Worm (Caenorhabditis elegans) whole organism, L2 larva: ENCODE measurements around the gene srt-7.
"Not testable (repeated sequence)": the region's sequence is repeated elsewhere in the genome, so short reads cannot be mapped to it uniquely, and the experiment has no call there.

Experiments
- R02D3.7 ChIP-seq: fragments of 150-350 bp; optimal IDR thresholded peaks from 2 replicates; lab custom pipeline; 2014; ENCODE audit warnings: missing biosample characterization, missing genetic modification characterization
- ZK546.5 ChIP-seq: sonication (generic microtip); optimal IDR thresholded peaks from 2 replicates; lab custom pipeline; 2017; ENCODE audit warnings: missing biosample characterization, missing genetic modification characterization
- alr-1 ChIP-seq: fragments of 150-350 bp; optimal IDR thresholded peaks from 2 replicates; lab custom pipeline; 2014; ENCODE audit warnings: missing biosample characterization, missing genetic modification characterization
- aly-2 ChIP-seq: fragments of 150-350 bp; optimal IDR thresholded peaks from 2 replicates; lab custom pipeline; 2014; ENCODE audit warnings: missing biosample characterization, missing genetic modification characterization
- ama-1 ChIP-seq: fragments of 150-350 bp; optimal IDR thresholded peaks from 2 replicates; lab custom pipeline; 2018; ENCODE audit warnings: inconsistent platforms
- crh-2 ChIP-seq: sonication (generic microtip); optimal IDR thresholded peaks from 2 replicates; lab custom pipeline; 2017; ENCODE audit warnings: missing biosample characterization, missing genetic modification characterization
- dmd-4 ChIP-seq: sonication (generic microtip); optimal IDR thresholded peaks from 2 replicates; lab custom pipeline; 2017; ENCODE audit warnings: missing biosample characterization, missing genetic modification characterization
- egl-27 ChIP-seq: sonication (generic microtip); optimal IDR thresholded peaks from 3 replicates; lab custom pipeline; 2017; ENCODE audit warnings: missing biosample characterization, missing genetic modification reagents, missing genetic modification characterization
- elt-1 ChIP-seq: fragments of 150-350 bp; optimal IDR thresholded peaks from 2 replicates; lab custom pipeline; 2014; ENCODE audit warnings: missing biosample characterization, missing genetic modification characterization
- elt-3 ChIP-seq: sonication (generic microtip); optimal IDR thresholded peaks from 2 replicates; lab custom pipeline; 2017; ENCODE audit warnings: missing biosample characterization, missing genetic modification characterization
- lin-13 ChIP-seq: fragments of 150-350 bp; optimal IDR thresholded peaks from 2 replicates; lab custom pipeline; 2014; ENCODE audit warnings: missing biosample characterization, missing genetic modification reagents, missing genetic modification characterization
- lin-39 ChIP-seq: fragments of 150-350 bp; optimal IDR thresholded peaks from 2 replicates; lab custom pipeline; 2014; ENCODE audit warnings: missing biosample characterization, missing genetic modification reagents, missing genetic modification characterization
- lsy-2 ChIP-seq, 2 experiments: fragments of 150-350 bp in 1 of 2; sonication (generic microtip) in 1 of 2; optimal IDR thresholded peaks; 2 replicates each; lab custom pipeline; 2014 to 2017; ENCODE audit warnings: missing biosample characterization in 2 of 2, missing genetic modification characterization in 2 of 2
- mab-5 ChIP-seq: fragments of 150-350 bp; optimal IDR thresholded peaks from 2 replicates; lab custom pipeline; 2014; ENCODE audit warnings: missing biosample characterization, missing genetic modification characterization
- mbf-1 ChIP-seq: sonication (generic microtip); optimal IDR thresholded peaks from 2 replicates; lab custom pipeline; 2017; ENCODE audit warnings: missing biosample characterization, missing genetic modification characterization
- nhr-10 ChIP-seq: sonication (generic microtip); optimal IDR thresholded peaks from 2 replicates; lab custom pipeline; 2017; ENCODE audit warnings: missing biosample characterization, missing genetic modification characterization
- nhr-11 ChIP-seq: fragments of 150-350 bp; optimal IDR thresholded peaks from 2 replicates; lab custom pipeline; 2014; ENCODE audit warnings: missing biosample characterization, missing genetic modification characterization
- nhr-12 ChIP-seq: fragments of 150-350 bp; optimal IDR thresholded peaks from 2 replicates; lab custom pipeline; 2014; ENCODE audit warnings: missing biosample characterization, missing genetic modification characterization
- nhr-23 ChIP-seq: fragments of 150-350 bp; optimal IDR thresholded peaks from 2 replicates; lab custom pipeline; 2014; ENCODE audit warnings: missing biosample characterization, missing genetic modification reagents, missing genetic modification characterization
- nhr-237 ChIP-seq: fragments of 150-350 bp; optimal IDR thresholded peaks from 2 replicates; lab custom pipeline; 2014; ENCODE audit warnings: missing biosample characterization, missing genetic modification characterization
- nhr-6 ChIP-seq: fragments of 150-350 bp; optimal IDR thresholded peaks from 2 replicates; lab custom pipeline; 2014; ENCODE audit warnings: missing biosample characterization, missing genetic modification characterization
- nhr-77 ChIP-seq: fragments of 150-350 bp; optimal IDR thresholded peaks from 2 replicates; lab custom pipeline; 2014; ENCODE audit warnings: missing biosample characterization, missing genetic modification characterization
- sma-9 ChIP-seq, 2 experiments: fragments of 150-350 bp in 1 of 2; sonication (generic microtip) in 1 of 2; optimal IDR thresholded peaks; 2 replicates each; lab custom pipeline; 2014 to 2016; ENCODE audit warnings: missing genetic modification characterization in 2 of 2, mild to moderate bottlenecking in 1 of 2, missing biosample characterization in 1 of 2, missing compliant biosample characterization in 1 of 2, missing genetic modification reagents in 1 of 2, moderate library complexity in 1 of 2
- unc-39 ChIP-seq: fragments of 150-350 bp; optimal IDR thresholded peaks from 2 replicates; lab custom pipeline; 2014; ENCODE audit warnings: missing biosample characterization, missing genetic modification characterization
- unc-62 ChIP-seq: fragments of 150-350 bp; optimal IDR thresholded peaks from 2 replicates; lab custom pipeline; 2014; ENCODE audit warnings: missing biosample characterization, missing genetic modification reagents, missing genetic modification characterization
- zag-1 ChIP-seq: fragments of 150-350 bp; optimal IDR thresholded peaks from 2 replicates; lab custom pipeline; 2014; ENCODE audit warnings: missing biosample characterization, missing genetic modification characterization
- ztf-11 ChIP-seq: sonication (generic microtip); optimal IDR thresholded peaks from 2 replicates; lab custom pipeline; 2017; ENCODE audit warnings: missing biosample characterization, missing genetic modification characterization
- ztf-4 ChIP-seq: fragments of 150-350 bp; optimal IDR thresholded peaks from 2 replicates; lab custom pipeline; 2014; ENCODE audit warnings: missing biosample characterization, missing genetic modification characterization

srt-7 gene

ce11 chrV:3040930-3041329 lies 40.6 kb upstream of the srt-7 start:
- TF ChIP-seq nhr-11: no peak

- TF ChIP-seq ztf-11 (no peak), elt-1 (tag; lab: Kevin White, UChicago) (no peak)
- TF ChIP-seq, all 48 proteins: peak for 0
Measured at ce11 chrV:3044837-3045236, 36.7 kb upstream of the srt-7 start, which contains the start of gene F59D6.1. F59D6.1 (plus strand) TSS chrV:3045137.

ce11 chrV:3046364-3046763 lies 35.2 kb upstream of the srt-7 start:
- no peak for TF ChIP-seq nhr-6 (tag; lab: Kevin White, UChicago)
- no peak for TF ChIP-seq mab-5 (tag; lab: Kevin White, UChicago)
- no peak for TF ChIP-seq elt-3 (tag; lab: Kevin White, UChicago)
- no peak for TF ChIP-seq nhr-237
- no peak for TF ChIP-seq R02D3.7 (tag; lab: Kevin White, UChicago)
- no peak for TF ChIP-seq ama-1 (lab: Kevin White, UChicago)
- no peak for TF ChIP-seq egl-27 (tag; lab: Kevin White, UChicago)
- TF ChIP-seq alr-1: no peak
- no peak for TF ChIP-seq nhr-23
- no peak for TF ChIP-seq nhr-12 (tag; lab: Kevin White, UChicago)

ce11 chrV:3054254-3054653 lies 27.3 kb upstream of the srt-7 start, which contains the start of gene C50H11.8:
C50H11.8 (plus strand) TSS chrV:3054554.
- no peak for TF ChIP-seq nhr-11
- no peak for TF ChIP-seq ZK546.5 (tag; lab: Kevin White, UChicago)
- no peak for TF ChIP-seq aly-2
- TF ChIP-seq nhr-77 (tag; lab: Kevin White, UChicago): no peak
- TF ChIP-seq lsy-2 (tag; optimal IDR thresholded peaks at IDR 0.05; lab: Kevin White, UChicago): no peak
- TF ChIP-seq unc-62 (GFP tag; lab: Kevin White, UChicago): no peak
- no peak for TF ChIP-seq unc-39 (tag; lab: Kevin White, UChicago)
- TF ChIP-seq nhr-12 (tag; lab: Kevin White, UChicago): no peak
- no peak for TF ChIP-seq nhr-6 (tag; lab: Kevin White, UChicago)

- TF ChIP-seq ztf-4 (tag; lab: Kevin White, UChicago) (no peak), mbf-1 (tag; lab: Kevin White, UChicago) (no peak), zag-1 (tag; lab: Kevin White, UChicago) (no peak)
Measured at ce11 chrV:3058996-3059395, 22.6 kb upstream of the srt-7 start, which contains the start of gene str-244. str-244 (minus strand) TSS chrV:3059096.

ce11 chrV:3062078-3062477 lies 19.5 kb upstream of the srt-7 start, which contains the start of gene srt-15:
srt-15 (minus strand) TSS chrV:3062178.
- TF ChIP-seq alr-1: no peak
- TF ChIP-seq sma-9 (GFP tag; optimal IDR thresholded peaks at IDR 0.05; lab: Kevin White, UChicago): no peak
- no peak for TF ChIP-seq sma-9 (tag; optimal IDR thresholded peaks at IDR 0.05; lab: Kevin White, UChicago)
- no peak for TF ChIP-seq nhr-23
- no peak for TF ChIP-seq lin-13
- TF ChIP-seq crh-2: no peak
- no peak for TF ChIP-seq dmd-4 (tag; lab: Kevin White, UChicago)
- no peak for TF ChIP-seq R02D3.7 (tag; lab: Kevin White, UChicago)
- TF ChIP-seq elt-3 (tag; lab: Kevin White, UChicago): no peak
- TF ChIP-seq nhr-10 (tag; lab: Kevin White, UChicago): no peak
- no peak for TF ChIP-seq nhr-77 (tag; lab: Kevin White, UChicago)
- TF ChIP-seq, all 48 proteins: peak for 0

ce11 chrV:3064418-3064817 lies 17.2 kb upstream of the srt-7 start, which contains the start of gene srt-16:
srt-16 (minus strand) TSS chrV:3064518.
- TF ChIP-seq elt-1, elt-3, nhr-12 (tag; lab: Kevin White, UChicago): not testable (repeated sequence)

ce11 chrV:3065928-3066327 lies 15.6 kb upstream of the srt-7 start, which contains the start of gene srh-185:
srh-185 (plus strand) TSS chrV:3066228.
- no peak for TF ChIP-seq lin-39 (tag; lab: Kevin White, UChicago)
